Fruit fly (Drosophila melanogaster): ENCODE data around the gene CG31103.

Gene CG31103

dm6 chr3R:25239880-25240279 lies 20.8 kb downstream of the CG31103 start, which contains the start of gene to:
Gene to, plus strand, starts transcription at chr3R:25240180.
- TF ChIP-seq CG8478 (optimal IDR thresholded peaks at IDR 0.05), result no peak
- TF ChIP-seq CTCF (optimal IDR thresholded peaks at IDR 0.05), result no peak

- no peak for TF ChIP-seq CTCF (optimal IDR thresholded peaks at IDR 0.05)
- no peak for TF ChIP-seq CG8478 (optimal IDR thresholded peaks at IDR 0.05)
These were observed 22.5 kb downstream of the CG31103 start, which contains the start of gene CG11854 for dm6 chr3R:25241507-25242070. Gene CG11854, plus strand, starts transcription at chr3R:25242020.

dm6 chr3R:25245052-25245813 lies 26.1 kb downstream of the CG31103 start, which contains the start of gene bam:
Gene bam, minus strand, starts transcription at chr3R:25245109.
- peak; percentile 34 to 61 for TF ChIP-seq CTCF (optimal IDR thresholded peaks at IDR 0.05)
- TF ChIP-seq CG8478 (optimal IDR thresholded peaks at IDR 0.05), result no peak

dm6 chr3R:25247379-25247869 lies 28.3 kb downstream of the CG31103 start, which contains the start of the genes RpS27 and Nup37:
Gene RpS27, minus strand, starts transcription at chr3R:25247514.
Gene Nup37, plus strand, starts transcription at chr3R:25247658.
- peak in 1 of 2 experiments; percentile 31 for TF ChIP-seq CTCF (optimal IDR thresholded peaks at IDR 0.05)
- TF ChIP-seq CG8478 (optimal IDR thresholded peaks at IDR 0.05), result no peak

- TF ChIP-seq CG8478 (optimal IDR thresholded peaks at IDR 0.05) (no peak), CTCF (optimal IDR thresholded peaks at IDR 0.05) (peak; percentile 8 to 30)
These were observed 30.3 kb downstream of the CG31103 start, which contains the start of gene Nup358 for dm6 chr3R:25249145-25250141. Gene Nup358, plus strand, starts transcription at chr3R:25249348.

- TF ChIP-seq CTCF (optimal IDR thresholded peaks at IDR 0.05) (peak; percentile 7 to 17), CG8478 (optimal IDR thresholded peaks at IDR 0.05) (no peak)
These were observed 39.6 kb downstream of the CG31103 start, which contains the start of gene CG11857 for dm6 chr3R:25258628-25259240. Gene CG11857, plus strand, starts transcription at chr3R:25258898.

dm6 chr3R:25260670-25261069 lies 41.6 kb downstream of the CG31103 start:
- TF ChIP-seq CTCF (optimal IDR thresholded peaks at IDR 0.05), result no peak
- no peak for TF ChIP-seq CG8478 (optimal IDR thresholded peaks at IDR 0.05)

- no peak for TF ChIP-seq CG8478 (optimal IDR thresholded peaks at IDR 0.05)
- no peak for TF ChIP-seq CTCF (optimal IDR thresholded peaks at IDR 0.05)
These were observed 43.2 kb downstream of the CG31103 start, which contains the start of the genes Kdsr and CG11858 for dm6 chr3R:25262322-25262761. Gene Kdsr, minus strand, starts transcription at chr3R:25262498. Gene CG11858, plus strand, starts transcription at chr3R:25262741.

- TF ChIP-seq CTCF (optimal IDR thresholded peaks at IDR 0.05) (peak; percentile 0 to 51), CG8478 (optimal IDR thresholded peaks at IDR 0.05) (no peak)
These were observed 46.6 kb downstream of the CG31103 start, which contains the start of the genes GlnRS and RIOK2 for dm6 chr3R:25265589-25266201. Gene GlnRS, minus strand, starts transcription at chr3R:25265721. Gene RIOK2, plus strand, starts transcription at chr3R:25265844.

dm6 chr3R:25266751-25267150 lies 47.6 kb downstream of the CG31103 start:
- TF ChIP-seq CG8478 (optimal IDR thresholded peaks at IDR 0.05), result no peak
- TF ChIP-seq CTCF (optimal IDR thresholded peaks at IDR 0.05), result no peak

dm6 chr3R:25269909-25270308 lies 50.8 kb downstream of the CG31103 start, which contains the start of the genes CG11889 and CG11891:
Gene CG11889, plus strand, starts transcription at chr3R:25270209.
Gene CG11891, plus strand, starts transcription at chr3R:25270209.
- TF ChIP-seq CTCF (optimal IDR thresholded peaks at IDR 0.05) (no peak), CG8478 (optimal IDR thresholded peaks at IDR 0.05) (no peak)

Measured in S2 (cell line).